Worm (Caenorhabditis elegans) whole organism, early embryonic: ENCODE results near the gene K11G12.6.

Experiments used
- B0310.2 ChIP-seq: sonication (generic microtip); optimal IDR thresholded peaks from 2 replicates; lab custom pipeline; 2016; ENCODE audit warnings: mild to moderate bottlenecking, missing genetic modification characterization, missing compliant biosample characterization
- F13C5.2 ChIP-seq: sonication (generic microtip); optimal IDR thresholded peaks from 2 replicates; lab custom pipeline; 2017; ENCODE audit warnings: mild to moderate bottlenecking, missing genetic modification characterization, inconsistent platforms, missing compliant biosample characterization
- aly-1 ChIP-seq: sonication (generic microtip); optimal IDR thresholded peaks from 2 replicates; lab custom pipeline; 2016; ENCODE audit warnings: missing genetic modification characterization, missing compliant biosample characterization
- ama-1 ChIP-seq: fragments of 150-350 bp; optimal IDR thresholded peaks from 2 replicates; lab custom pipeline; 2014
- ceh-13 ChIP-seq: fragments of 200-800 bp; sonication (Bioruptor generic); optimal IDR thresholded peaks from 2 replicates; lab custom pipeline; 2018; ENCODE audit warnings: mild to moderate bottlenecking, missing genetic modification characterization, missing compliant biosample characterization
- ceh-36 ChIP-seq: sonication (generic microtip); optimal IDR thresholded peaks from 2 replicates; lab custom pipeline; 2016; ENCODE audit warnings: missing genetic modification characterization, inconsistent platforms, missing compliant biosample characterization
- ets-7 ChIP-seq: sonication (generic microtip); optimal IDR thresholded peaks from 2 replicates; lab custom pipeline; 2016; ENCODE audit warnings: missing genotype, missing genetic modification characterization, missing compliant biosample characterization
- flt-1 ChIP-seq: fragments of 200-800 bp; sonication (Bioruptor generic); IDR thresholded peaks from 2 replicates; pipeline ENCODE4 v1.3.6; 2022; ENCODE audit warnings: missing genetic modification characterization, missing compliant biosample characterization
- hmbx-1 ChIP-seq: sonication (generic microtip); optimal IDR thresholded peaks from 2 replicates; lab custom pipeline; 2016; ENCODE audit warnings: mild to moderate bottlenecking, missing genetic modification characterization, missing compliant biosample characterization
- hmg-4 ChIP-seq: fragments of 200-800 bp; sonication (Bioruptor generic); optimal IDR thresholded peaks from 2 replicates; lab custom pipeline; 2018; ENCODE audit warnings: mild to moderate bottlenecking, missing genetic modification characterization, missing compliant biosample characterization
- hnd-1 ChIP-seq: sonication (generic microtip); optimal IDR thresholded peaks from 2 replicates; lab custom pipeline; 2016; ENCODE audit warnings: missing genetic modification characterization, missing compliant biosample characterization
- pes-1 ChIP-seq: fragments of 200-800 bp; sonication (Bioruptor generic); IDR thresholded peaks from 2 replicates; pipeline ENCODE4 v1.3.6; 2022; ENCODE audit warnings: missing genetic modification reagents, missing genetic modification characterization, missing compliant biosample characterization
- scrt-1 ChIP-seq: fragments of 200-800 bp; sonication (Bioruptor generic); IDR thresholded peaks from 2 replicates; pipeline ENCODE4 v1.3.6; 2022; ENCODE audit warnings: missing genetic modification characterization, missing compliant biosample characterization
- sea-1 ChIP-seq: fragments of 200-800 bp; sonication (Bioruptor generic); conservative IDR thresholded peaks from 2 replicates; pipeline ENCODE4 v1.3.6; 2022; ENCODE audit warnings: missing genetic modification characterization, missing compliant biosample characterization
- tbx-11 ChIP-seq: fragments of 200-800 bp; sonication (Bioruptor generic); IDR thresholded peaks from 2 replicates; pipeline ENCODE4 v1.3.6; 2022; ENCODE audit warnings: missing genetic modification characterization, missing compliant biosample characterization
- tbx-37 ChIP-seq: fragments of 200-800 bp; sonication (Bioruptor generic); conservative IDR thresholded peaks from 2 replicates; pipeline ENCODE4 v1.3.6; 2022; ENCODE audit warnings: missing genetic modification reagents, missing genetic modification characterization, missing compliant biosample characterization
- tra-4 ChIP-seq: sonication (generic microtip); optimal IDR thresholded peaks from 2 replicates; lab custom pipeline; 2017; ENCODE audit warnings: missing genetic modification characterization, missing compliant biosample characterization

K11G12.6 gene

ce11 chrX:6729593-6729992, at the start of gene K11G12.6:
Gene K11G12.6 (minus strand): TSS chrX:6729657.
- TF ChIP-seq hnd-1 (no peak), tra-4 (no peak), F13C5.2 (no peak), sea-1 (GFP tag; lab: Robert Waterston, UW) (no peak), hmg-4 (GFP tag; lab: Kevin White, UChicago) (no peak), B0310.2 (tag; lab: Kevin White, UChicago) (no peak), tbx-11 (GFP tag; lab: Robert Waterston, UW) (no peak), hmbx-1 (tag; lab: Kevin White, UChicago) (no peak), aly-1 (tag; lab: Kevin White, UChicago) (no peak)

- TF ChIP-seq tbx-11 (GFP tag; lab: Robert Waterston, UW) (no peak), aly-1 (tag; lab: Kevin White, UChicago) (no peak), hmg-4 (GFP tag; lab: Kevin White, UChicago) (no peak), hmbx-1 (tag; lab: Kevin White, UChicago) (no peak), sea-1 (GFP tag; lab: Robert Waterston, UW) (no peak), ceh-13 (GFP tag; lab: Kevin White, UChicago) (no peak), hnd-1 (no peak), F13C5.2 (no peak), flt-1 (no peak), ama-1 (lab: Kevin White, UChicago) (no peak), tbx-37 (GFP tag; lab: Robert Waterston, UW) (no peak), tra-4 (no peak), scrt-1 (GFP tag; lab: Robert Waterston, UW) (no peak), ceh-36 (no peak)
Observed at ce11 chrX:6778014-6778413, 48.6 kb upstream of the K11G12.6 start, which contains the start of gene irk-1. Gene irk-1 (minus strand): TSS chrX:6778114.

- TF ChIP-seq aly-1 (tag; lab: Kevin White, UChicago), result no peak
- TF ChIP-seq tbx-37 (GFP tag; lab: Robert Waterston, UW), result no peak
- TF ChIP-seq ceh-36, result no peak
- TF ChIP-seq scrt-1 (GFP tag; lab: Robert Waterston, UW), result no peak
- TF ChIP-seq ama-1 (lab: Kevin White, UChicago), result no peak
- no peak for TF ChIP-seq B0310.2 (tag; lab: Kevin White, UChicago)
- TF ChIP-seq hmg-4 (GFP tag; lab: Kevin White, UChicago), result no peak
Observed at ce11 chrX:6761688-6762185, 32.3 kb upstream of the K11G12.6 start, which contains the start of gene abts-4. Gene abts-4 (minus strand): TSS chrX:6761738.

ce11 chrX:6761211-6761610, 31.8 kb upstream of the K11G12.6 start:
- TF ChIP-seq ama-1 (lab: Kevin White, UChicago) (no peak), pes-1 (GFP tag; lab: Robert Waterston, UW) (no peak), scrt-1 (GFP tag; lab: Robert Waterston, UW) (no peak), B0310.2 (tag; lab: Kevin White, UChicago) (no peak), ceh-36 (no peak), ets-7 (tag; lab: Kevin White, UChicago) (no peak), tbx-37 (GFP tag; lab: Robert Waterston, UW) (no peak), F13C5.2 (no peak), ceh-13 (GFP tag; lab: Kevin White, UChicago) (no peak), hmbx-1 (tag; lab: Kevin White, UChicago) (no peak), aly-1 (tag; lab: Kevin White, UChicago) (no peak), tra-4 (no peak), tbx-11 (GFP tag; lab: Robert Waterston, UW) (no peak), hnd-1 (no peak), hmg-4 (GFP tag; lab: Kevin White, UChicago) (no peak)

- no peak for TF ChIP-seq F13C5.2
Observed at ce11 chrX:6750145-6750544, 20.7 kb upstream of the K11G12.6 start.

- no peak for TF ChIP-seq ama-1 (lab: Kevin White, UChicago)
- no peak for TF ChIP-seq hmg-4 (GFP tag; lab: Kevin White, UChicago)
- TF ChIP-seq tra-4, result no peak
- TF ChIP-seq tbx-11 (GFP tag; lab: Robert Waterston, UW), result no peak
- no peak for TF ChIP-seq scrt-1 (GFP tag; lab: Robert Waterston, UW)
- TF ChIP-seq sea-1 (GFP tag; lab: Robert Waterston, UW), result no peak
- TF ChIP-seq pes-1 (GFP tag; lab: Robert Waterston, UW), result no peak
- TF ChIP-seq flt-1, result no peak
- TF ChIP-seq aly-1 (tag; lab: Kevin White, UChicago), result no peak
- TF ChIP-seq tbx-37 (GFP tag; lab: Robert Waterston, UW), result no peak
- TF ChIP-seq ceh-36, result no peak
- TF ChIP-seq ets-7 (tag; lab: Kevin White, UChicago), result no peak
- TF ChIP-seq ceh-13 (GFP tag; lab: Kevin White, UChicago), result no peak
- TF ChIP-seq hmbx-1 (tag; lab: Kevin White, UChicago), result no peak
- TF ChIP-seq F13C5.2, result no peak
- no peak for TF ChIP-seq B0310.2 (tag; lab: Kevin White, UChicago)
- no peak for TF ChIP-seq hnd-1
Observed at ce11 chrX:6749124-6749822, 19.8 kb upstream of the K11G12.6 start.

ce11 chrX:6747906-6748356, 18.5 kb upstream of the K11G12.6 start:
- no peak for TF ChIP-seq tbx-11 (GFP tag; lab: Robert Waterston, UW)

- no peak for TF ChIP-seq hnd-1
- TF ChIP-seq pes-1 (GFP tag; lab: Robert Waterston, UW), result no peak
- TF ChIP-seq ceh-13 (GFP tag; lab: Kevin White, UChicago), result no peak
- no peak for TF ChIP-seq scrt-1 (GFP tag; lab: Robert Waterston, UW)
- no peak for TF ChIP-seq flt-1
- TF ChIP-seq aly-1 (tag; lab: Kevin White, UChicago), result no peak
- no peak for TF ChIP-seq tbx-37 (GFP tag; lab: Robert Waterston, UW)
- TF ChIP-seq ama-1 (lab: Kevin White, UChicago), result no peak
- TF ChIP-seq ceh-36, result no peak
- no peak for TF ChIP-seq ets-7 (tag; lab: Kevin White, UChicago)
- TF ChIP-seq F13C5.2, result no peak
- no peak for TF ChIP-seq sea-1 (GFP tag; lab: Robert Waterston, UW)
- TF ChIP-seq hmbx-1 (tag; lab: Kevin White, UChicago), result no peak
Observed at ce11 chrX:6746849-6747248, 17.4 kb upstream of the K11G12.6 start.
